Fruit fly (Drosophila melanogaster): ENCODE data around the gene Vps16B.

dm6 chr3R:29778985-29779298 lies 37.3 kb downstream of the Vps16B start:
- TF ChIP-seq CG17806 (tag; optimal IDR thresholded peaks at IDR 0.05) (no peak), gl (tag; optimal IDR thresholded peaks at IDR 0.05) (no peak), rn (GFP tag; IDR thresholded peaks at IDR 0.05) (no peak), Ets98B (GFP tag; IDR thresholded peaks at IDR 0.05) (no peak), Pif1B (GFP tag; optimal IDR thresholded peaks at IDR 0.05) (no peak)

Measured in whole organism, pupa.